Worm (Caenorhabditis elegans) whole organism, young adult: ENCODE data around the gene rpl-5.
A peak's percentile ranks its signal among the peaks of the same experiment; 100 is the strongest.

Experiments used
- D2030.7 ChIP-seq: fragments of 200-800 bp; sonication (Bioruptor generic); IDR thresholded peaks from 2 replicates; pipeline ENCODE4 v1.3.6; 2022; ENCODE audit warnings: missing genetic modification reagents, missing genetic modification characterization, missing compliant biosample characterization
- F10E7.11 ChIP-seq: sonication (generic microtip); optimal IDR thresholded peaks from 2 replicates; lab custom pipeline; 2017; ENCODE audit warnings: mild to moderate bottlenecking, missing genetic modification characterization, moderate library complexity, missing compliant biosample characterization
- F23B12.7 ChIP-seq: sonication (generic microtip); optimal IDR thresholded peaks from 2 replicates; lab custom pipeline; 2017; ENCODE audit warnings: missing genetic modification characterization, mild to moderate bottlenecking, missing compliant biosample characterization, antibody characterized with exemption, moderate library complexity; ENCODE audit not compliant: insufficient read depth
- F33H1.4 ChIP-seq: fragments of 200-800 bp; sonication (Bioruptor generic); IDR thresholded peaks from 2 replicates; pipeline ENCODE4 v1.3.6; 2022; ENCODE audit warnings: missing genetic modification reagents, missing genetic modification characterization, missing compliant biosample characterization
- F39B2.1 ChIP-seq: fragments of 200-800 bp; sonication (Bioruptor generic); IDR thresholded peaks from 2 replicates; pipeline ENCODE4 v1.3.6; 2022; ENCODE audit warnings: missing genetic modification reagents, missing genetic modification characterization, missing compliant biosample characterization
- F49E8.2 ChIP-seq: sonication (generic microtip); optimal IDR thresholded peaks from 3 replicates; lab custom pipeline; 2017; ENCODE audit warnings: missing genetic modification characterization, mild to moderate bottlenecking, missing compliant biosample characterization, antibody characterized with exemption, moderate library complexity; ENCODE audit not compliant: insufficient read depth
- F57A8.1 ChIP-seq: fragments of 200-800 bp; sonication (Bioruptor generic); optimal IDR thresholded peaks from 2 replicates; lab custom pipeline; 2018; ENCODE audit warnings: mild to moderate bottlenecking, missing genetic modification characterization, moderate library complexity, missing compliant biosample characterization
- K11D2.4 ChIP-seq: fragments of 200-800 bp; sonication (Bioruptor generic); IDR thresholded peaks from 2 replicates; pipeline ENCODE4 v1.3.6; 2022; ENCODE audit warnings: missing genetic modification reagents, missing genetic modification characterization, missing compliant biosample characterization
- K12H6.12 ChIP-seq: fragments of 200-800 bp; sonication (Bioruptor generic); optimal IDR thresholded peaks from 2 replicates; lab custom pipeline; 2018; ENCODE audit warnings: mild to moderate bottlenecking, missing genetic modification characterization, missing compliant biosample characterization
- T07F8.4 ChIP-seq: sonication (generic microtip); optimal IDR thresholded peaks from 2 replicates; lab custom pipeline; 2016; ENCODE audit warnings: mild to moderate bottlenecking, missing genetic modification characterization, moderate library complexity, missing compliant biosample characterization
- Y53G8AR.9 ChIP-seq: fragments of 200-800 bp; sonication (Bioruptor generic); conservative IDR thresholded peaks from 2 replicates; pipeline ENCODE4 v1.3.6; 2022; ENCODE audit warnings: missing genetic modification reagents, missing genetic modification characterization, missing compliant biosample characterization
- Y67H2A.10 ChIP-seq: fragments of 200-800 bp; sonication (Bioruptor generic); conservative IDR thresholded peaks from 2 replicates; pipeline ENCODE4 v1.3.6; 2022; ENCODE audit warnings: missing genetic modification reagents, missing genetic modification characterization, missing compliant biosample characterization
- ZK185.1 ChIP-seq: sonication (generic microtip); optimal IDR thresholded peaks from 2 replicates; lab custom pipeline; 2016; ENCODE audit warnings: mild to moderate bottlenecking, missing genetic modification characterization, missing compliant biosample characterization; ENCODE audit not compliant: poor library complexity, severe bottlenecking
- ama-1 ChIP-seq, 3 experiments: fragments of 150-350 bp in 1 of 3; sonication (generic microtip) in 2 of 3; optimal IDR thresholded peaks; 2 replicates each; lab custom pipeline; 2014 to 2018; ENCODE audit warnings: missing biosample characterization in 2 of 3, missing genetic modification characterization in 2 of 3, missing genetic modification reagents in 2 of 3
- athp-1 ChIP-seq: sonication (generic microtip); optimal IDR thresholded peaks from 2 replicates; lab custom pipeline; 2017; ENCODE audit warnings: mild to moderate bottlenecking, missing genetic modification characterization, missing compliant biosample characterization
- attf-5 ChIP-seq: fragments of 200-800 bp; sonication (Bioruptor generic); optimal IDR thresholded peaks from 2 replicates; lab custom pipeline; 2018; ENCODE audit warnings: mild to moderate bottlenecking, missing genetic modification characterization, missing compliant biosample characterization
- ccch-3 ChIP-seq: fragments of 200-800 bp; sonication (Bioruptor generic); optimal IDR thresholded peaks from 2 replicates; lab custom pipeline; 2018; ENCODE audit warnings: mild to moderate bottlenecking, missing genetic modification characterization, missing compliant biosample characterization
- cebp-2 ChIP-seq: fragments of 200-800 bp; sonication (Bioruptor generic); IDR thresholded peaks from 2 replicates; pipeline ENCODE4 v1.3.6; 2022; ENCODE audit warnings: missing genetic modification characterization, missing compliant biosample characterization
- ceh-27 ChIP-seq: fragments of 200-800 bp; sonication (Bioruptor generic); optimal IDR thresholded peaks from 2 replicates; lab custom pipeline; 2018; ENCODE audit warnings: mild to moderate bottlenecking, missing genetic modification characterization, moderate library complexity, missing compliant biosample characterization
- ceh-91 ChIP-seq: fragments of 200-800 bp; sonication (Bioruptor generic); IDR thresholded peaks from 2 replicates; pipeline ENCODE4 v1.3.6; 2022; ENCODE audit warnings: missing genetic modification reagents, missing genetic modification characterization, missing compliant biosample characterization
- dpl-1 ChIP-seq: fragments of 150-350 bp; optimal IDR thresholded peaks from 2 replicates; lab custom pipeline; 2014; ENCODE audit warnings: missing biosample characterization, missing genetic modification reagents, missing genetic modification characterization
- hlh-12 ChIP-seq: sonication (generic microtip); optimal IDR thresholded peaks from 2 replicates; lab custom pipeline; 2016; ENCODE audit warnings: missing genetic modification characterization, missing compliant biosample characterization
- hmg-1.2 ChIP-seq: fragments of 200-800 bp; sonication (Bioruptor generic); IDR thresholded peaks from 2 replicates; pipeline ENCODE4 v1.3.6; 2022; ENCODE audit warnings: missing genetic modification reagents, missing genetic modification characterization, missing compliant biosample characterization
- hrde-1 ChIP-seq: sonication (generic microtip); optimal IDR thresholded peaks from 2 replicates; lab custom pipeline; 2016; ENCODE audit warnings: missing genetic modification characterization, mild to moderate bottlenecking, missing compliant biosample characterization, moderate library complexity, missing genotype, missing genetic modification reagents, borderline replicate concordance
- lag-1 ChIP-seq: fragments of 200-800 bp; sonication (Bioruptor generic); IDR thresholded peaks from 2 replicates; pipeline ENCODE4 v1.3.6; 2022; ENCODE audit warnings: missing genetic modification reagents, missing genetic modification characterization, missing compliant biosample characterization
- lin-40 ChIP-seq: sonication (generic microtip); optimal IDR thresholded peaks from 2 replicates; lab custom pipeline; 2016; ENCODE audit warnings: missing genetic modification characterization, mild to moderate bottlenecking, missing compliant biosample characterization, missing genotype, missing genetic modification reagents
- lin-54 ChIP-seq: fragments of 200-800 bp; sonication (Bioruptor generic); optimal IDR thresholded peaks from 2 replicates; lab custom pipeline; 2018; ENCODE audit warnings: mild to moderate bottlenecking, missing genetic modification characterization, missing compliant biosample characterization
- lsl-1 ChIP-seq: fragments of 200-800 bp; sonication (Bioruptor generic); optimal IDR thresholded peaks from 2 replicates; lab custom pipeline; 2018; ENCODE audit warnings: mild to moderate bottlenecking, missing genetic modification characterization, moderate library complexity, missing compliant biosample characterization
- madf-10 ChIP-seq: sonication (generic microtip); optimal IDR thresholded peaks from 2 replicates; lab custom pipeline; 2016; ENCODE audit warnings: mild to moderate bottlenecking, missing genetic modification characterization, missing compliant biosample characterization
- madf-6 ChIP-seq: fragments of 200-800 bp; sonication (Bioruptor generic); IDR thresholded peaks from 2 replicates; pipeline ENCODE4 v1.3.6; 2022; ENCODE audit warnings: missing genetic modification reagents, missing genetic modification characterization, missing compliant biosample characterization
- mcd-1 ChIP-seq: fragments of 200-800 bp; sonication (Bioruptor generic); IDR thresholded peaks from 2 replicates; pipeline ENCODE4 v1.3.6; 2022; ENCODE audit warnings: missing genetic modification reagents, missing genetic modification characterization, missing compliant biosample characterization
- nfya-2 ChIP-seq: fragments of 200-800 bp; sonication (Bioruptor generic); IDR thresholded peaks from 2 replicates; pipeline ENCODE4 v1.3.6; 2022; ENCODE audit warnings: missing genetic modification reagents, missing genetic modification characterization, missing compliant biosample characterization
- nfyb-1 ChIP-seq: fragments of 200-800 bp; sonication (Bioruptor generic); IDR thresholded peaks from 2 replicates; pipeline ENCODE4 v1.3.6; 2022; ENCODE audit warnings: missing genetic modification reagents, missing genetic modification characterization, missing compliant biosample characterization
- nhr-120 ChIP-seq: fragments of 200-800 bp; sonication (Bioruptor generic); IDR thresholded peaks from 2 replicates; pipeline ENCODE4 v1.3.6; 2022; ENCODE audit warnings: missing genetic modification characterization, missing compliant biosample characterization
- nhr-179 ChIP-seq: sonication (generic microtip); optimal IDR thresholded peaks from 2 replicates; lab custom pipeline; 2016; ENCODE audit warnings: mild to moderate bottlenecking, missing genetic modification characterization, missing compliant biosample characterization
- nhr-90 ChIP-seq: sonication (generic microtip); optimal IDR thresholded peaks from 2 replicates; lab custom pipeline; 2016; ENCODE audit warnings: missing genotype, mild to moderate bottlenecking, missing genetic modification characterization, missing compliant biosample characterization
- pha-4 ChIP-seq: fragments of 150-350 bp; sonication (generic microtip); optimal IDR thresholded peaks from 2 replicates; lab custom pipeline; 2014; ENCODE audit warnings: missing biosample characterization, missing genetic modification reagents, missing genetic modification characterization
- rcor-1 ChIP-seq: fragments of 200-800 bp; sonication (Bioruptor generic); IDR thresholded peaks from 2 replicates; pipeline ENCODE4 v1.3.6; 2022; ENCODE audit warnings: missing genetic modification reagents, missing genetic modification characterization, missing compliant biosample characterization
- rpc-1 ChIP-seq, 2 experiments: fragments of 150-350 bp in 1 of 2; sonication (generic microtip) in 1 of 2; optimal IDR thresholded peaks; 2 replicates each; lab custom pipeline; 2014 to 2018; ENCODE audit warnings: missing biosample characterization in 1 of 2, missing genetic modification characterization in 1 of 2, missing genetic modification reagents in 1 of 2, missing genotype in 1 of 2
- snpc-4 ChIP-seq, 5 experiments: fragments of 150-350 bp in 1 of 5; sonication (generic microtip) in 4 of 5; optimal IDR thresholded peaks; 2 replicates each; lab custom pipeline; 2014 to 2018; ENCODE audit warnings: missing genetic modification characterization in 5 of 5, missing biosample characterization in 3 of 5, antibody characterized with exemption in 2 of 5, mild to moderate bottlenecking in 2 of 5, missing compliant biosample characterization in 2 of 5, missing genotype in 2 of 5, moderate library complexity in 2 of 5, missing genetic modification reagents in 1 of 5
- sptf-2 ChIP-seq: fragments of 200-800 bp; sonication (Bioruptor generic); optimal IDR thresholded peaks from 2 replicates; lab custom pipeline; 2018; ENCODE audit warnings: mild to moderate bottlenecking, missing genetic modification characterization, missing compliant biosample characterization
- tlf-1 ChIP-seq: fragments of 200-800 bp; sonication (Bioruptor generic); optimal IDR thresholded peaks from 2 replicates; lab custom pipeline; 2018; ENCODE audit warnings: mild to moderate bottlenecking, missing genetic modification characterization, missing compliant biosample characterization
- unc-130 ChIP-seq: sonication (generic microtip); optimal IDR thresholded peaks from 2 replicates; lab custom pipeline; 2016; ENCODE audit warnings: missing genetic modification reagents, missing genetic modification characterization, missing compliant biosample characterization
- xnd-1 ChIP-seq: sonication (generic microtip); optimal IDR thresholded peaks from 2 replicates; lab custom pipeline; 2016; ENCODE audit warnings: missing genotype, missing genetic modification reagents, missing genetic modification characterization, missing compliant biosample characterization
- ztf-3 ChIP-seq: fragments of 200-800 bp; sonication (Bioruptor generic); optimal IDR thresholded peaks from 2 replicates; lab custom pipeline; 2018; ENCODE audit warnings: mild to moderate bottlenecking, missing genetic modification characterization, missing compliant biosample characterization

rpl-5 gene

DNA sequence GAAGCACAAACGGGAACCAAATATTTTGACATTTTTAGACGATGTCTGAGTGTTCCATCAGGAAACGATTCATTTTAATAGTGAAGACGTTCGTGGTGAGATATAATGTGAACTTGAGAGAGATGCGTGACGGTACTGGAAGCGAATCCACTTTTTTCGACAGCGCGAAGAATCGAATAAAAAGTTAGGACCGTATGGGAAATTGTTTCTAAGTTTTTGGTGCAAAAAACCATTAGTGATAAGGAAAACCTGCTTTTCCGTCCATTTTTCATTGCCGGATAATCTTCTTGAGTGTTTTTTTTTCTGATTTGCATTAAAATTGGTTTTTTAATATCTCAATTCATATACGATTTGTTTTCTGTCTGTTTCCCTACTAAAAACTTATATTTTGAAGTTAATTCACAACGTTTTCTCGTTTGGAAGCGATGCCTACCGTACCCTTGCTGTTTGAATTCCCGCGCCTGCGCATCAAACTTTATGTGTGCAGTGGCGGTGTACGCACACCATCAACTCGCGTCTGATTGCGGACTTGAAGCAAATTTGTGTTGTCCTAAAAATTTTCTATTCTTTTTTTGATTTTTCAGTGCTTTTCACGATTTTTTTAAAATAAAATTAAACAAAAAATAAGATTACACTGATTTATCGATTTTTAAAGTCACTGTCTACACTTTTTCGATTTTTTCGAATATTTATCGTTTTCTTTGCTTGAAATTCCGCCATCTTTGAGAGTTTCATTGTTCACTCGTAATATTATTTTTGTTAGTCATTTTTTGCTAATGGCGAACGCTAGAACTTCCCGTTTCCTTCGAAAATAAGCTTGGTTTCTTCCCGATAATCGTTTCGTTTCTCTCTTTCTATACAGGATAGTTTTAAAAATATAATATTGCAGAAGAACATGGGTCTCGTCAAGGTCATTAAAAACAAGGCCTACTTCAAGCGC lies at the start of gene rpl-5, which contains the start of gene col-38 (continued):
- peak; percentile 71 for TF ChIP-seq D2030.7 (GFP tag; lab: Robert Waterston, UW)
- peak; percentile 83 for TF ChIP-seq ceh-27 (GFP tag; lab: Kevin White, UChicago)
- peak; percentile 56 for TF ChIP-seq lin-40 (tag; lab: Kevin White, UChicago)
- peak; percentile 31 for TF ChIP-seq nhr-90
- no peak for TF ChIP-seq hrde-1
- TF ChIP-seq F49E8.2 (tag; lab: Kevin White, UChicago), result peak; percentile 68
- no peak for TF ChIP-seq cebp-2 (GFP tag; lab: Robert Waterston, UW)
- no peak for TF ChIP-seq lag-1 (GFP tag; lab: Robert Waterston, UW)
- TF ChIP-seq sptf-2 (GFP tag; lab: Kevin White, UChicago), result no peak
- TF ChIP-seq nfyb-1 (GFP tag; lab: Robert Waterston, UW), result 0 out of 2 replicates have a peak, but pooled peaks have one; percentile 59
- TF ChIP-seq ZK185.1, result peak; percentile 58
- no peak for TF ChIP-seq nhr-120 (GFP tag; lab: Robert Waterston, UW)
- TF ChIP-seq nhr-179 (tag; lab: Kevin White, UChicago), result no peak
- TF ChIP-seq athp-1 (tag; lab: Kevin White, UChicago), result peak; percentile 56
- peak; percentile 80 for TF ChIP-seq madf-6 (GFP tag; lab: Robert Waterston, UW)
- peak; percentile 90 for TF ChIP-seq mcd-1
- TF ChIP-seq T07F8.4 (tag; lab: Kevin White, UChicago), result no peak
- peak; percentile 64 for TF ChIP-seq tlf-1 (GFP tag; lab: Kevin White, UChicago)
- TF ChIP-seq F33H1.4 (GFP tag; lab: Robert Waterston, UW), result peak; percentile 79
- no peak for TF ChIP-seq F10E7.11 (tag; lab: Kevin White, UChicago)
- no peak for TF ChIP-seq K11D2.4 (GFP tag; lab: Robert Waterston, UW)
- peak; percentile 16 for TF ChIP-seq unc-130 (GFP tag; lab: Kevin White, UChicago)
- peak; percentile 37 for TF ChIP-seq snpc-4 (GFP tag; optimal IDR thresholded peaks at IDR 0.05; lab: Kevin White, UChicago)
- TF ChIP-seq snpc-4 (tag; optimal IDR thresholded peaks at IDR 0.05; lab: Kevin White, UChicago), result peak; percentile 36 to 75 (median 56)
- TF ChIP-seq ztf-3 (GFP tag; lab: Kevin White, UChicago), result no peak
- peak; percentile 87 for TF ChIP-seq dpl-1 (GFP tag; lab: Kevin White, UChicago)
- no peak for TF ChIP-seq ama-1 (optimal IDR thresholded peaks at IDR 0.05; lab: Kevin White, UChicago)
- TF ChIP-seq ama-1 (GFP tag; optimal IDR thresholded peaks at IDR 0.05; lab: Kevin White, UChicago), result peak in 1 of 2 experiments; percentile 26
- peak; percentile 30 for TF ChIP-seq madf-10 (tag; lab: Kevin White, UChicago)
- TF ChIP-seq rcor-1 (GFP tag; lab: Robert Waterston, UW), result peak; percentile 69; the same call in 1 of the 2 replicates
- TF ChIP-seq hmg-1.2 (GFP tag; lab: Robert Waterston, UW), result peak; percentile 62
- no peak for TF ChIP-seq Y53G8AR.9 (GFP tag; lab: Robert Waterston, UW)
- peak; percentile 98 for TF ChIP-seq lin-54 (GFP tag; lab: Kevin White, UChicago)
- peak; percentile 94 for TF ChIP-seq attf-5 (GFP tag; lab: Kevin White, UChicago)
- TF ChIP-seq xnd-1, result peak; percentile 43
- TF ChIP-seq F23B12.7, result peak; percentile 96
- TF ChIP-seq, all 124 proteins: peak for 51

DNA sequence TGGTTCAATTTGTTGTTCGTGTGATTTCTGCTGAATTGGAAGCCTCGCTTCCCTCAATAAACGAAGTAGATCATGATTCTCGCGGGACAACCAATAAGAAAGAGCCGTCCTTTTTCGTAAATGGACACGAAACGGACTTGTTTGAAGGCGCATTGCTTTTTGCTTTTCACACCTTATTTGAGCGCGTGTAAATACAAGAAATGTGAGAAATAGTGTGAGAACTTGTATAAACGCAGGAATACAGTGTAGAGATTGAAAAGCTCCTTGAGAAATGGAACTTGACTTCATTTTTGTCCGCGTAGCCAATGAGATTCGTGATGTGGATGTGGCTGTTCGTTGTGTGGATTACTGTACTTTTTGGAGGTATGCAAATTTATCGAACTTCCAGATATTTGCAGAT lies 49.1 kb upstream of the rpl-5 start, which contains the start of gene cht-2:
TSS of gene cht-2 (plus strand) at position 301 of the 400 bp plus-strand sequence.
- TF ChIP-seq nhr-120 (GFP tag; lab: Robert Waterston, UW) (no peak), F57A8.1 (GFP tag; lab: Kevin White, UChicago) (no peak), Y67H2A.10 (no peak), ceh-91 (no peak), F39B2.1 (GFP tag; lab: Robert Waterston, UW) (no peak), attf-5 (GFP tag; lab: Kevin White, UChicago) (no peak), nfya-2 (GFP tag; lab: Robert Waterston, UW) (no peak), hlh-12 (no peak), lag-1 (GFP tag; lab: Robert Waterston, UW) (no peak), rpc-1 (optimal IDR thresholded peaks at IDR 0.05; lab: Kevin White, UChicago) (no peak), rpc-1 (tag; optimal IDR thresholded peaks at IDR 0.05; lab: Kevin White, UChicago) (no peak), madf-6 (GFP tag; lab: Robert Waterston, UW) (no peak), K12H6.12 (tag; lab: Kevin White, UChicago) (no peak), ccch-3 (GFP tag; lab: Kevin White, UChicago) (no peak), pha-4 (no peak), lsl-1 (GFP tag; lab: Kevin White, UChicago) (no peak)
